Fruit fly (Drosophila melanogaster): ENCODE measurements around the gene CG31296.

The CG31296 gene

dm6 chr3R:15509817-15510216, 21.5 kb downstream of the CG31296 start, which contains the start of gene CG44013:
TSS of gene CG44013 (minus strand) at chr3R:15509917.
- no peak for TF ChIP-seq cnc (optimal IDR thresholded peaks at IDR 0.05)
- no peak for TF ChIP-seq tj (GFP tag; optimal IDR thresholded peaks at IDR 0.05)
- no peak for TF ChIP-seq Clk (GFP tag; optimal IDR thresholded peaks at IDR 0.05)
- TF ChIP-seq pad (GFP tag; optimal IDR thresholded peaks at IDR 0.05) = no peak
- TF ChIP-seq Hr96 (GFP tag; optimal IDR thresholded peaks at IDR 0.05) = no peak

dm6 chr3R:15508631-15509030, 22.6 kb downstream of the CG31296 start, which contains the start of gene CG44014:
TSS of gene CG44014 (minus strand) at chr3R:15508886.
- TF ChIP-seq CG7045 (GFP tag; optimal IDR thresholded peaks at IDR 0.05) (no peak), CG12768 (GFP tag; optimal IDR thresholded peaks at IDR 0.05) (peak; percentile 4), bab1 (GFP tag; optimal IDR thresholded peaks at IDR 0.05) (no peak), CG14711 (tag; optimal IDR thresholded peaks at IDR 0.05) (no peak), CG5204 (GFP tag; optimal IDR thresholded peaks at IDR 0.05) (no peak), toe (GFP tag; optimal IDR thresholded peaks at IDR 0.05) (no peak), cic (GFP tag; optimal IDR thresholded peaks at IDR 0.05) (peak; percentile 49), ovo (GFP tag; optimal IDR thresholded peaks at IDR 0.05) (no peak), kay (GFP tag; ENCODE audit: borderline replicate concordance) (peak; percentile 33)

dm6 chr3R:15507760-15508159, 23.5 kb downstream of the CG31296 start:
- TF ChIP-seq kay (GFP tag; ENCODE audit: borderline replicate concordance) = peak; percentile 53
- no peak for TF ChIP-seq CG33017 (tag; optimal IDR thresholded peaks at IDR 0.05)

- TF ChIP-seq CG7101 (tag; optimal IDR thresholded peaks at IDR 0.05) = no peak
- TF ChIP-seq bab1 (GFP tag; optimal IDR thresholded peaks at IDR 0.05) = no peak
- no peak for TF ChIP-seq Mnt (GFP tag; optimal IDR thresholded peaks at IDR 0.05)
- TF ChIP-seq Hr96 (GFP tag; optimal IDR thresholded peaks at IDR 0.05) = no peak
- no peak for TF ChIP-seq cic (GFP tag; optimal IDR thresholded peaks at IDR 0.05)
- no peak for TF ChIP-seq CG12768 (GFP tag; optimal IDR thresholded peaks at IDR 0.05)
- no peak for TF ChIP-seq toe (GFP tag; optimal IDR thresholded peaks at IDR 0.05)
- TF ChIP-seq CG14711 (tag; optimal IDR thresholded peaks at IDR 0.05) = no peak
- no peak for TF ChIP-seq CG11617 (GFP tag; optimal IDR thresholded peaks at IDR 0.05)
- TF ChIP-seq ovo (GFP tag; optimal IDR thresholded peaks at IDR 0.05) = no peak
- TF ChIP-seq Clk (GFP tag; optimal IDR thresholded peaks at IDR 0.05) = no peak
- no peak for TF ChIP-seq CG33017 (tag; optimal IDR thresholded peaks at IDR 0.05)
- TF ChIP-seq kay (GFP tag; ENCODE audit: borderline replicate concordance) = no peak
- TF ChIP-seq CG5204 (GFP tag; optimal IDR thresholded peaks at IDR 0.05) = no peak
- TF ChIP-seq tj (GFP tag; optimal IDR thresholded peaks at IDR 0.05) = no peak
- no peak for TF ChIP-seq CG7045 (GFP tag; optimal IDR thresholded peaks at IDR 0.05)
- TF ChIP-seq CG1620 (GFP tag; optimal IDR thresholded peaks at IDR 0.05) = no peak
- no peak for TF ChIP-seq cnc (optimal IDR thresholded peaks at IDR 0.05)
- no peak for TF ChIP-seq Crg-1 (GFP tag; optimal IDR thresholded peaks at IDR 0.05)
These were observed 37.0 kb downstream of the CG31296 start, which contains the start of gene maca for dm6 chr3R:15494302-15494701. TSS of gene maca (plus strand) at chr3R:15494602.

dm6 chr3R:15493211-15493610, 38.1 kb downstream of the CG31296 start:
- no peak for TF ChIP-seq CG11617 (GFP tag; optimal IDR thresholded peaks at IDR 0.05)
- peak; percentile 3 for TF ChIP-seq kay (GFP tag; ENCODE audit: borderline replicate concordance)

- TF ChIP-seq CG7045 (GFP tag; optimal IDR thresholded peaks at IDR 0.05) (no peak), bab1 (GFP tag; optimal IDR thresholded peaks at IDR 0.05) (peak; percentile 19)
These were observed 45.4 kb downstream of the CG31296 start, which contains the start of gene obe for dm6 chr3R:15485866-15486265. TSS of gene obe (plus strand) at chr3R:15486050.

- TF ChIP-seq CG11617 (GFP tag; optimal IDR thresholded peaks at IDR 0.05) (no peak), cnc (optimal IDR thresholded peaks at IDR 0.05) (no peak), CG12768 (GFP tag; optimal IDR thresholded peaks at IDR 0.05) (no peak), CG14711 (tag; optimal IDR thresholded peaks at IDR 0.05) (no peak), CG33017 (tag; optimal IDR thresholded peaks at IDR 0.05) (no peak), Crg-1 (GFP tag; optimal IDR thresholded peaks at IDR 0.05) (no peak), CG7101 (tag; optimal IDR thresholded peaks at IDR 0.05) (no peak), toe (GFP tag; optimal IDR thresholded peaks at IDR 0.05) (no peak), ovo (GFP tag; optimal IDR thresholded peaks at IDR 0.05) (no peak), Mnt (GFP tag; optimal IDR thresholded peaks at IDR 0.05) (no peak), Clk (GFP tag; optimal IDR thresholded peaks at IDR 0.05) (no peak)
These were observed 46.0 kb downstream of the CG31296 start, which contains the start of gene Trissin for dm6 chr3R:15485296-15485695. TSS of gene Trissin (minus strand) at chr3R:15485396.

- TF ChIP-seq CG1620 (GFP tag; optimal IDR thresholded peaks at IDR 0.05) (no peak), Hr96 (GFP tag; optimal IDR thresholded peaks at IDR 0.05) (no peak), CG7101 (tag; optimal IDR thresholded peaks at IDR 0.05) (no peak), Crg-1 (GFP tag; optimal IDR thresholded peaks at IDR 0.05) (no peak), pad (GFP tag; optimal IDR thresholded peaks at IDR 0.05) (no peak), CG33017 (tag; optimal IDR thresholded peaks at IDR 0.05) (no peak), tj (GFP tag; optimal IDR thresholded peaks at IDR 0.05) (no peak), CG7045 (GFP tag; optimal IDR thresholded peaks at IDR 0.05) (no peak), CG5204 (GFP tag; optimal IDR thresholded peaks at IDR 0.05) (no peak), kay (GFP tag; ENCODE audit: borderline replicate concordance) (no peak), CG14711 (tag; optimal IDR thresholded peaks at IDR 0.05) (no peak), Clk (GFP tag; optimal IDR thresholded peaks at IDR 0.05) (no peak), CG12768 (GFP tag; optimal IDR thresholded peaks at IDR 0.05) (no peak)
These were observed 48.4 kb downstream of the CG31296 start, which contains the start of gene Rh6 for dm6 chr3R:15482858-15483257. TSS of gene Rh6 (plus strand) at chr3R:15483158.

Data from whole organism, adult.